Worm (Caenorhabditis elegans): ENCODE data around the gene srd-20.

Gene srd-20

DNA sequence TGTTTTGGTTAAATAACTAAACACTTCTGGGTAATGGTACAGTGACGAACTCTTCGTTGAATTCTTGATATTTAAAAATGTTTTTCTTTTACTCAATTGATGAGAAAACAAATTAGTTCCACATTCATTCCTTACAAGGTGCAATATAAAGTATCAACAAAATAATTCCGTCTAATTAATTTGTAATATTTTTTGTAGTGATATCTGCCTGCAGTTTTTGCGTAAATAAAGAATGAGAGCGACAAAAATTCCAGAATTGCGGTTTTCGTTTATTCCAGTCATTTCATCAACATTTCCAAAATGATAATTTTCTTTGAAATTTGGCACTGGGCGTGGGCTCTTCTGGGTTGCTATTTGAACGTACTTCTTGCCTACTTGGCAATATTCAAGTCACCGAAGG lies at the start of gene srd-20:
TSS of gene srd-20 (plus strand) at position 301 of the 400 bp plus-strand sequence.
- TF ChIP-seq unc-62 (GFP tag; optimal IDR thresholded peaks at IDR 0.05) (no peak), daf-12 (tag; optimal IDR thresholded peaks at IDR 0.05) (no peak), eor-1 (tag; optimal IDR thresholded peaks at IDR 0.05) (no peak), ama-1 (optimal IDR thresholded peaks at IDR 0.05) (no peak)

DNA sequence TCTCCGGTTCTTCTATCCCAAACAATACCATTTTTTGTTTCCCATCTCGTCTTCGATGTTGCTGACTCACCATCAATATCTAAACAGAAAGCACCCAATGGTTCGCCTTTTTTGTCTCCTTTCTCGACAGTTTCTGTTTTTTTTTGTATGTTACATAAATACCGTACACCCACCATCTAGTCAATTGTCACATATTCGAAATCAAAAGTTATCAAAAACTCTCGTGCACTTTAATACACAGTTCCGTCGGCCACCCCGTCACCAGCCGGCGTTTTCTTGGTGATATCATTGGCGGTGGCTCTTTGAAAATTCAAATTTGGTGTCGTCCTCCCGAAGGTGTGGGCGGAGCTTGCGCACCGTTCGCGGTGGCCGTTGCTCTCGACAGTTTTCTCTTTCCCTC lies 47.5 kb upstream of the srd-20 start:
- TF ChIP-seq nfya-1 (tag; optimal IDR thresholded peaks at IDR 0.05; ENCODE audit: insufficient read depth) (no peak), fos-1 (tag; optimal IDR thresholded peaks at IDR 0.05) (no peak), elt-3 (tag; optimal IDR thresholded peaks at IDR 0.05) (no peak), unc-39 (tag; optimal IDR thresholded peaks at IDR 0.05) (no peak), nhr-67 (tag; optimal IDR thresholded peaks at IDR 0.05) (no peak), pqm-1 (tag; optimal IDR thresholded peaks at IDR 0.05) (no peak), pha-4 (tag; optimal IDR thresholded peaks at IDR 0.05) (no peak), skn-1 (tag; optimal IDR thresholded peaks at IDR 0.05) (no peak), nhr-77 (tag; optimal IDR thresholded peaks at IDR 0.05) (no peak), mml-1 (tag; optimal IDR thresholded peaks at IDR 0.05) (no peak), nhr-43 (tag; optimal IDR thresholded peaks at IDR 0.05; ENCODE audit: poor library complexity, severe bottlenecking) (no peak), egl-27 (tag; optimal IDR thresholded peaks at IDR 0.05) (no peak), egl-5 (tag; optimal IDR thresholded peaks at IDR 0.05) (no peak), fkh-10 (GFP tag; optimal IDR thresholded peaks at IDR 0.05) (no peak), ceh-28 (tag; optimal IDR thresholded peaks at IDR 0.05) (no peak), nhr-28 (tag; optimal IDR thresholded peaks at IDR 0.05) (no peak), ztf-11 (tag; optimal IDR thresholded peaks at IDR 0.05) (no peak), ztf-4 (tag; optimal IDR thresholded peaks at IDR 0.05) (no peak), sea-2 (GFP tag; optimal IDR thresholded peaks at IDR 0.05) (no peak), jun-1 (tag; optimal IDR thresholded peaks at IDR 0.05) (no peak)

DNA sequence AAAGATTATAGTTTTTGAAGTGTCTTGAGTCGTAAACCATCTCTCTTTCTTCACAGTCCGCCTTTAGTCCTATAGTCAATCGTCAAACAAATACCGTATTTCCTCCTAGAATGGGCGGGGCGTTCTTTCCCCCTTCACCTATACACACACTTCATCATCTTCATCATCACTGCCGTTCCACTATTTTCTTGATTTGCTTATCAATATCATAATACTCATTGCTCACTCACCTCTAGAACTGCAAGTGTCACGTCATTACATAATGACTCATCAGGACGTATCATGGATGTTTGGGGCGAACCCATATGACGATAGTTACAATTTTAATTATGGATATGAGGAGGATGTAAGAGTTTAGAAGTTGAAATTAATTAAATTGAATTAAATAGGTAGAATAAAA lies 44.7 kb upstream of the srd-20 start:
- no peak for TF ChIP-seq nhr-77 (tag; optimal IDR thresholded peaks at IDR 0.05)
- no peak for TF ChIP-seq ztf-11 (tag; optimal IDR thresholded peaks at IDR 0.05)
- TF ChIP-seq aly-2 (tag; optimal IDR thresholded peaks at IDR 0.05) = no peak
- TF ChIP-seq elt-2 (tag; optimal IDR thresholded peaks at IDR 0.05) = no peak
- TF ChIP-seq fkh-2 (tag; optimal IDR thresholded peaks at IDR 0.05) = no peak
- TF ChIP-seq jun-1 (tag; optimal IDR thresholded peaks at IDR 0.05) = peak; percentile 64

DNA sequence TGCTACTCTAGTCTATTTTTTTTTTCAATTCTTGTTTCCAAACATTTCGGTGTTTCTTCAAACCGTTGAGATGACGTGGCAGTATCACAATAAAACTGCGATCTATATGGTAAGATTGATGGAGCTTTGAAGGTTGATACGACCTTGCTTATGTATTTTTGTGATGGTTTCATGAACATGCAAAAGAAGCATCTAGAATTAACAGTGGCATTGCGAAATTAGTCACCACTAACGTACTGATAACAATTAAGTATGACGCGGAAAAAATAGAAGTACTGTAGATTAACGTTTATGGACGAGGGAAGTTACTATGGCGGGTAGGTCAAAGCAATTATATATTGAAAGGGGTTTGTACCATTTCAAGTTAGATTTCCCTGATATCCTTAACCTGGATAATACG lies 43.0 kb upstream of the srd-20 start:
- no peak for TF ChIP-seq tbx-2 (tag; optimal IDR thresholded peaks at IDR 0.05)
- TF ChIP-seq pqm-1 (tag; optimal IDR thresholded peaks at IDR 0.05) = peak; percentile 32
- TF ChIP-seq elt-2 (tag; optimal IDR thresholded peaks at IDR 0.05) = peak; percentile 45

DNA sequence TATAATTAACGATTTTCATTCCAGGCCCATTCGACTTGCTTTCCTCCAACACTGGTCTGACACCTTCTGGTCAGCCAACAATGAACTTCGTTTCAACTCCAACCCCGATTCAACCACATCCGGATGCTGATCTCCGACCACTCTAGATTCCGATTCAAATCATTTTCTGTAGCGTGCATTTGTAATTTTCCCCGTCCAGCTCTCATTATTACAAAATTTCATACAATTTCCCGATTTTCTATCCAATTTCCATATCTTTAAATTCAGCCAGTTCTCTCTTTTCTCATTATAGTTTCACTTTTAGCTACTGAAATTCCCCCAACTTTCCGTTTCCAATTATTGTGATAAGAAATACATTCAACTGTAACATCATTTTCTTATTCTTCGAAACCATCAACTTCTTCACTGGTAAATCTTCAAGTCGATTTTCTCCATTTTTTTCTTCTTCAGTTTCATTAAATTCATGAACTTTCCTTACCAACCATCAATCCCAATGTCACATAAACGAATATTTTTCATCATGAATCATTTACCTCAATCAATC lies 39.8 kb upstream of the srd-20 start:
- TF ChIP-seq unc-62 (GFP tag; optimal IDR thresholded peaks at IDR 0.05) (no peak), aly-2 (tag; optimal IDR thresholded peaks at IDR 0.05) (no peak), egl-27 (tag; optimal IDR thresholded peaks at IDR 0.05) (no peak), ama-1 (optimal IDR thresholded peaks at IDR 0.05) (no peak), ceh-16 (tag; optimal IDR thresholded peaks at IDR 0.05) (no peak), ceh-82 (tag; optimal IDR thresholded peaks at IDR 0.05) (no peak), mdl-1 (tag; optimal IDR thresholded peaks at IDR 0.05) (no peak), ZK546.5 (tag; optimal IDR thresholded peaks at IDR 0.05) (no peak), nhr-43 (tag; optimal IDR thresholded peaks at IDR 0.05; ENCODE audit: poor library complexity, severe bottlenecking) (no peak), elt-2 (tag; optimal IDR thresholded peaks at IDR 0.05) (no peak), jun-1 (tag; optimal IDR thresholded peaks at IDR 0.05) (no peak), hmg-11 (tag; optimal IDR thresholded peaks at IDR 0.05) (no peak)

DNA sequence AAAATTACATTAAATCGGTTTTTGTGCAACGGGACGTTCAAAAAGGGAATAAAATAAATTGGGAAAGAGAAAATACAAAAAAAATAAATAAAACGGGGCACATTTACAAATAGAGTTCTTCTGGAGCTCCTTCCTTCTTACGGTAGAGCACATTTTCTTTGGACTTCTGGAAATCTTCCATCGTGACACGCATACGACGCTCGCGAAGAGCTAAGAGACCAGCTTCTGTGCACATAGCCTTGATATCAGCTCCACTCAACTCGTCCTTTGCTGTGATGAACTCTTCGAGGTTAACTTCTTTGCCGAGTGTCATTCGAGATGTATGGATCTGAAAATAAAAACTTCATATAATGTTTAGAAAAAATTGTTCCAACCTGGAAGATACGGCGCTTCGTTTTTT lies 39.3 kb upstream of the srd-20 start:
- TF ChIP-seq nhr-23 (tag; optimal IDR thresholded peaks at IDR 0.05) (peak; percentile 16), daf-12 (tag; optimal IDR thresholded peaks at IDR 0.05) (no peak)
